Fruit fly (Drosophila melanogaster) whole organism, embryonic: ENCODE measurements around the gene Mgat4a.
A peak's percentile ranks its signal among the peaks of the same experiment; 100 is the strongest.

Experiments
- Abd-B ChIP-seq: fragments of 200-800 bp; sonication (Bioruptor generic); optimal IDR thresholded peaks from 2 replicates; lab custom pipeline; 2018; ENCODE audit warnings: missing biosample characterization, mild to moderate bottlenecking, missing genetic modification characterization, moderate library complexity
- B-H1 ChIP-seq: fragments of 200-800 bp; sonication (Bioruptor generic); IDR thresholded peaks from 3 replicates; pipeline ENCODE4 v1.3.6; 2022; ENCODE audit warnings: missing biosample characterization, missing genetic modification characterization
- BtbVII ChIP-seq: fragments of 200-800 bp; sonication (Bioruptor generic); optimal IDR thresholded peaks from 3 replicates; lab custom pipeline; 2017; ENCODE audit warnings: missing biosample characterization, mild to moderate bottlenecking, missing genetic modification characterization
- CG10543 ChIP-seq: fragments of 200-800 bp; sonication (Bioruptor generic); optimal IDR thresholded peaks from 3 replicates; lab custom pipeline; 2017; ENCODE audit warnings: missing biosample characterization, mild to moderate bottlenecking, missing genetic modification characterization, moderate library complexity
- CG10565 ChIP-seq: fragments of 200-800 bp; sonication (Bioruptor generic); optimal IDR thresholded peaks from 3 replicates; lab custom pipeline; 2016; ENCODE audit warnings: missing biosample characterization, mild to moderate bottlenecking, missing genetic modification characterization
- CG10654 ChIP-seq: fragments of 200-800 bp; sonication (Bioruptor generic); optimal IDR thresholded peaks from 2 replicates; lab custom pipeline; 2016; ENCODE audit warnings: missing biosample characterization, missing genetic modification characterization
- CG11247 ChIP-seq: fragments of 200-800 bp; sonication (Bioruptor generic); IDR thresholded peaks from 2 replicates; pipeline ENCODE4 v1.3.6; 2022; ENCODE audit warnings: missing biosample characterization, missing genetic modification characterization
- CG12104 ChIP-seq: fragments of 200-800 bp; sonication (Bioruptor generic); optimal IDR thresholded peaks from 3 replicates; lab custom pipeline; 2016; ENCODE audit warnings: missing biosample characterization, missing genetic modification characterization
- CG12299 ChIP-seq: fragments of 200-800 bp; sonication (Bioruptor generic); optimal IDR thresholded peaks from 2 replicates; lab custom pipeline; 2018; ENCODE audit warnings: missing biosample characterization, mild to moderate bottlenecking, missing genetic modification characterization
- CG13287 ChIP-seq: fragments of 200-800 bp; sonication (Bioruptor generic); IDR thresholded peaks from 2 replicates; pipeline ENCODE4 v1.3.6; 2022; ENCODE audit warnings: missing biosample characterization, missing genetic modification characterization; ENCODE audit not compliant: partially characterized antibody
- CG14014 ChIP-seq: fragments of 200-800 bp; sonication (Bioruptor generic); IDR thresholded peaks from 2 replicates; pipeline ENCODE4 v1.3.6; 2022; ENCODE audit warnings: missing biosample characterization, missing genetic modification characterization
- CG18262 ChIP-seq: fragments of 200-800 bp; optimal IDR thresholded peaks from 3 replicates; lab custom pipeline; 2019; ENCODE audit warnings: missing biosample characterization, mild to moderate bottlenecking, missing genetic modification characterization, moderate library complexity
- CG1832 ChIP-seq: fragments of 200-800 bp; sonication (Bioruptor generic); optimal IDR thresholded peaks from 2 replicates; lab custom pipeline; 2017; ENCODE audit warnings: missing biosample characterization, mild to moderate bottlenecking, missing genetic modification characterization, inconsistent platforms
- CG18599 ChIP-seq: fragments of 200-800 bp; sonication (Bioruptor generic); optimal IDR thresholded peaks from 3 replicates; lab custom pipeline; 2017; ENCODE audit warnings: missing biosample characterization, missing genetic modification characterization, mild to moderate bottlenecking, moderate library complexity, missing genetic modification reagents
- CG2129 ChIP-seq: fragments of 200-800 bp; sonication (Bioruptor generic); IDR thresholded peaks from 2 replicates; pipeline ENCODE4 v1.3.6; 2022; ENCODE audit warnings: missing biosample characterization, missing genetic modification characterization; ENCODE audit not compliant: partially characterized antibody
- CG2199 ChIP-seq: fragments of 200-800 bp; sonication (Bioruptor generic); IDR thresholded peaks from 3 replicates; pipeline ENCODE4 v1.3.6; 2022; ENCODE audit warnings: missing biosample characterization, missing genetic modification characterization
- CG2889 ChIP-seq: fragments of 200-800 bp; sonication (Bioruptor generic); IDR thresholded peaks from 3 replicates; pipeline ENCODE4 v1.3.6; 2022; ENCODE audit warnings: missing biosample characterization, missing genetic modification characterization
- CG31388 ChIP-seq: fragments of 200-800 bp; sonication (Bioruptor generic); optimal IDR thresholded peaks from 2 replicates; lab custom pipeline; 2016; ENCODE audit warnings: missing biosample characterization, missing genetic modification characterization
- CG3838 ChIP-seq: fragments of 200-800 bp; sonication (Bioruptor generic); optimal IDR thresholded peaks from 3 replicates; lab custom pipeline; 2016; ENCODE audit warnings: missing biosample characterization, missing genetic modification characterization
- CG3995 ChIP-seq: fragments of 200-800 bp; sonication (Bioruptor generic); optimal IDR thresholded peaks from 3 replicates; lab custom pipeline; 2016; ENCODE audit warnings: missing biosample characterization, missing genetic modification characterization
- CG4328 ChIP-seq: fragments of 200-800 bp; sonication (Bioruptor generic); optimal IDR thresholded peaks from 3 replicates; lab custom pipeline; 2017; ENCODE audit warnings: missing biosample characterization, missing genetic modification reagents, missing genetic modification characterization
- CG7357 ChIP-seq: fragments of 200-800 bp; sonication (Bioruptor generic); IDR thresholded peaks from 3 replicates; pipeline ENCODE4 v1.3.6; 2022; ENCODE audit warnings: missing biosample characterization, missing genetic modification characterization
- CG8089 ChIP-seq: fragments of 200-800 bp; sonication (Bioruptor generic); optimal IDR thresholded peaks from 3 replicates; lab custom pipeline; 2016; ENCODE audit warnings: missing biosample characterization, missing genetic modification characterization
- CG9932 ChIP-seq: fragments of 200-800 bp; sonication (Bioruptor generic); IDR thresholded peaks from 2 replicates; pipeline ENCODE4 v1.3.6; 2022; ENCODE audit warnings: missing biosample characterization, missing genetic modification characterization
- Dip3 ChIP-seq: fragments of 200-800 bp; sonication (Bioruptor generic); optimal IDR thresholded peaks from 3 replicates; lab custom pipeline; 2016; ENCODE audit warnings: missing biosample characterization, missing genetic modification characterization
- Doc3 ChIP-seq: fragments of 200-800 bp; sonication (Bioruptor generic); IDR thresholded peaks from 3 replicates; pipeline ENCODE4 v1.3.6; 2022; ENCODE audit warnings: missing biosample characterization, missing genetic modification characterization; ENCODE audit not compliant: partially characterized antibody
- E2f1 ChIP-seq: fragments of 200-800 bp; sonication (Bioruptor generic); IDR thresholded peaks from 2 replicates; pipeline ENCODE4 v1.3.6; 2022; ENCODE audit warnings: missing biosample characterization, missing genetic modification characterization
- HLH3B ChIP-seq: fragments of 200-800 bp; sonication (Bioruptor generic); IDR thresholded peaks from 2 replicates; pipeline ENCODE4 v1.3.6; 2022; ENCODE audit warnings: missing biosample characterization, missing genetic modification characterization
- HLH4C ChIP-seq: fragments of 200-800 bp; sonication (Bioruptor generic); IDR thresholded peaks from 3 replicates; pipeline ENCODE4 v1.3.6; 2022; ENCODE audit warnings: missing biosample characterization, missing genetic modification characterization; ENCODE audit not compliant: partially characterized antibody
- HLHmδ ChIP-seq: fragments of 200-800 bp; sonication (Bioruptor generic); optimal IDR thresholded peaks from 2 replicates; lab custom pipeline; 2018; ENCODE audit warnings: missing biosample characterization, mild to moderate bottlenecking, missing genetic modification characterization, moderate library complexity
- Myb ChIP-seq: fragments of 200-800 bp; sonication (Bioruptor generic); optimal IDR thresholded peaks from 2 replicates; lab custom pipeline; 2016; ENCODE audit warnings: missing biosample characterization, missing genetic modification characterization
- Sox102F ChIP-seq: fragments of 200-800 bp; sonication (Bioruptor generic); optimal IDR thresholded peaks from 2 replicates; lab custom pipeline; 2018; ENCODE audit warnings: missing biosample characterization, mild to moderate bottlenecking, missing genetic modification characterization, moderate library complexity
- TFAM ChIP-seq: fragments of 200-800 bp; sonication (Bioruptor generic); optimal IDR thresholded peaks from 2 replicates; lab custom pipeline; 2017; ENCODE audit warnings: missing biosample characterization, missing genetic modification characterization, inconsistent platforms
- abd-A ChIP-seq: fragments of 200-800 bp; sonication (Bioruptor generic); optimal IDR thresholded peaks from 3 replicates; lab custom pipeline; 2019; ENCODE audit warnings: missing biosample characterization, mild to moderate bottlenecking, missing genetic modification characterization, moderate library complexity
- ato ChIP-seq: fragments of 200-800 bp; sonication (Bioruptor generic); IDR thresholded peaks from 2 replicates; pipeline ENCODE4 v1.3.6; 2022; ENCODE audit warnings: missing biosample characterization, missing genetic modification characterization; ENCODE audit not compliant: partially characterized antibody
- az2 ChIP-seq: fragments of 200-800 bp; sonication (Bioruptor generic); optimal IDR thresholded peaks from 3 replicates; lab custom pipeline; 2016; ENCODE audit warnings: missing biosample characterization, missing genetic modification characterization
- dmrt99B ChIP-seq: fragments of 200-800 bp; sonication (Bioruptor generic); optimal IDR thresholded peaks from 2 replicates; lab custom pipeline; 2018; ENCODE audit warnings: missing biosample characterization, mild to moderate bottlenecking, missing genetic modification characterization, moderate library complexity
- fd102C ChIP-seq: fragments of 200-800 bp; sonication (Bioruptor generic); optimal IDR thresholded peaks from 2 replicates; lab custom pipeline; 2018; ENCODE audit warnings: missing biosample characterization, mild to moderate bottlenecking, missing genetic modification characterization, moderate library complexity
- gro ChIP-seq: fragments of 200-800 bp; sonication (Bioruptor generic); optimal IDR thresholded peaks from 2 replicates; lab custom pipeline; 2016; ENCODE audit warnings: missing biosample characterization, missing genetic modification characterization
- hbn ChIP-seq: fragments of 200-800 bp; sonication (Bioruptor generic); IDR thresholded peaks from 2 replicates; pipeline ENCODE4 v1.3.6; 2022; ENCODE audit warnings: missing biosample characterization, missing genetic modification characterization; ENCODE audit not compliant: partially characterized antibody
- hth ChIP-seq: fragments of >200 bp; optimal IDR thresholded peaks from 2 replicates; lab custom pipeline; 2017; ENCODE audit warnings: inconsistent platforms
- klu ChIP-seq: fragments of 200-800 bp; sonication (Bioruptor generic); IDR thresholded peaks from 2 replicates; pipeline ENCODE4 v1.3.6; 2022; ENCODE audit warnings: missing biosample characterization, missing genetic modification characterization
- pan ChIP-seq, 4 experiments: fragments of >200 bp in 3 of 4; fragments of 200-800 bp in 1 of 4; sonication (Bioruptor generic) in 1 of 4; optimal IDR thresholded peaks in 3 of 4; IDR thresholded peaks in 1 of 4; 2 replicates each; pipeline versions ENCODE4 v1.3.6 to Lab custom; 2017 to 2022; ENCODE audit warnings: missing biosample characterization in 2 of 4, missing genetic modification characterization in 2 of 4, mixed read lengths in 1 of 4
- peb ChIP-seq: fragments of 200-800 bp; sonication (Bioruptor generic); IDR thresholded peaks from 2 replicates; pipeline ENCODE4 v1.3.6; 2022; ENCODE audit warnings: missing biosample characterization, missing genetic modification characterization
- shn ChIP-seq: fragments of 200-800 bp; sonication (Bioruptor generic); optimal IDR thresholded peaks from 3 replicates; lab custom pipeline; 2016; ENCODE audit warnings: missing biosample characterization, missing genetic modification characterization
- slbo ChIP-seq: fragments of 200-800 bp; sonication (Bioruptor generic); IDR thresholded peaks from 2 replicates; pipeline ENCODE4 v1.3.6; 2022; ENCODE audit warnings: missing biosample characterization, missing genetic modification characterization
- sna ChIP-seq: fragments of 200-800 bp; sonication (Bioruptor generic); IDR thresholded peaks from 2 replicates; pipeline ENCODE4 v1.3.6; 2022; ENCODE audit warnings: missing biosample characterization, missing genetic modification characterization; ENCODE audit not compliant: partially characterized antibody
- stc ChIP-seq: fragments of 200-800 bp; sonication (Bioruptor generic); IDR thresholded peaks from 2 replicates; pipeline ENCODE4 v1.3.6; 2022; ENCODE audit warnings: missing biosample characterization, missing genetic modification characterization
- vnd ChIP-seq: fragments of 200-800 bp; sonication (Bioruptor generic); IDR thresholded peaks from 3 replicates; pipeline ENCODE4 v1.3.6; 2022; ENCODE audit warnings: missing biosample characterization, missing genetic modification characterization; ENCODE audit not compliant: partially characterized antibody
- wdn ChIP-seq: fragments of 200-800 bp; sonication (Bioruptor generic); IDR thresholded peaks from 2 replicates; pipeline ENCODE4 v1.3.6; 2022; ENCODE audit warnings: missing biosample characterization, missing genetic modification characterization

The Mgat4a gene

DNA sequence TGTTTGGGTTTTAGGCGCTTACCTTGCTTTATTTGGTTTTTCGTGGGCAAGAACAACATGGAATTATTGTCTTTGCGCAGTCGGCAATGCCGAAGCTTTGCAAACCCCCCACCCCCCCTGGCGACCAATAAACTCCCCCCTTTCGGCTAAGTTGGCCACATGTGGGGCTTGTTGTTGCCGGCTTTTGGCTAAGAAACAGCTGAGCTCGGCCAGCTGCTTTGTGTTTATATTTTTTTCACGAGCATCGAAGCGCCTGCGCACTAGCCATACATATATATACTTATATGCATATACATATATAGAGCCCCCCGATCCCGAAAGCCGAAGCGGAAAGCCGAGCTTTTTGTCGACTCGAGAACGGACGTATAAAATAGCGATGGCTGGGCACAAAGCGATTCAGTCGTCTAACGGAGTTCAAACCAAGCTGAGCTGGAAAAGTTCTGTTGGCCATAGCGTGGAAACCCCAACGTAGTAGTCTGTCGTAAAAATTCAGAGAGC lies 42.9 kb downstream of the Mgat4a start, which contains the start of gene CG17839 (continued):
- TF ChIP-seq CG10654 (GFP tag; lab: Kevin White, UChicago) = no peak
- TF ChIP-seq CG12299 (tag; lab: Kevin White, UChicago) = no peak
- TF ChIP-seq abd-A (tag; lab: Kevin White, UChicago) = peak; percentile 60
- TF ChIP-seq CG11247 (GFP tag; lab: Robert Waterston, UW) = no peak
- TF ChIP-seq shn (GFP tag; lab: Kevin White, UChicago) = no peak
- no peak for TF ChIP-seq CG18262 (tag; lab: Kevin White, UChicago)
- no peak for TF ChIP-seq peb (GFP tag; lab: Robert Waterston, UW)
- TF ChIP-seq hbn (GFP tag; lab: Robert Waterston, UW) = no peak
- no peak for TF ChIP-seq CG1832 (GFP tag; lab: Kevin White, UChicago)
- TF ChIP-seq fd102C = no peak
- no peak for TF ChIP-seq Abd-B
- no peak for TF ChIP-seq CG14014 (GFP tag; lab: Robert Waterston, UW)
- TF ChIP-seq ato (GFP tag; lab: Robert Waterston, UW) = no peak
- no peak for TF ChIP-seq CG2199
- TF ChIP-seq CG3838 (GFP tag; lab: Kevin White, UChicago) = no peak
- TF ChIP-seq CG9932 (GFP tag; lab: Robert Waterston, UW) = peak; percentile 29; the same call in 1 of the 2 replicates
- TF ChIP-seq HLH4C (GFP tag; lab: Robert Waterston, UW) = peak; percentile 40; the same call in 1 of the 3 replicates
- TF ChIP-seq vnd (GFP tag; lab: Robert Waterston, UW) = no peak
- no peak for TF ChIP-seq HLHmδ (GFP tag; lab: Kevin White, UChicago)
- no peak for TF ChIP-seq CG3995 (GFP tag; lab: Kevin White, UChicago)
- TF ChIP-seq wdn (GFP tag; lab: Robert Waterston, UW) = no peak
- TF ChIP-seq Doc3 (GFP tag; lab: Robert Waterston, UW) = no peak
- no peak for TF ChIP-seq CG12104 (GFP tag; lab: Kevin White, UChicago)
- TF ChIP-seq hth (lab: Kevin White, UChicago) = no peak
- no peak for TF ChIP-seq CG10565 (GFP tag; lab: Kevin White, UChicago)
- TF ChIP-seq Myb = no peak
- TF ChIP-seq CG2129 (GFP tag; lab: Robert Waterston, UW) = no peak
- no peak for TF ChIP-seq sna (GFP tag; lab: Robert Waterston, UW)
- peak; percentile 21 for TF ChIP-seq BtbVII (GFP tag; lab: Kevin White, UChicago)
- TF ChIP-seq klu (GFP tag; lab: Robert Waterston, UW) = no peak
- no peak for TF ChIP-seq az2 (GFP tag; lab: Kevin White, UChicago)
- no peak for TF ChIP-seq Dip3 (GFP tag; lab: Kevin White, UChicago)
- no peak for TF ChIP-seq CG8089 (GFP tag; lab: Kevin White, UChicago)
- TF ChIP-seq slbo = no peak
- TF ChIP-seq HLH3B (GFP tag; lab: Robert Waterston, UW) = no peak; the same call in 1 of the 2 replicates
- TF ChIP-seq dmrt99B = no peak
- no peak for TF ChIP-seq CG2889 (GFP tag; lab: Robert Waterston, UW)
- peak; percentile 61 for TF ChIP-seq CG13287 (GFP tag; lab: Robert Waterston, UW)
- no peak; the same call in 2 of the 3 replicates for TF ChIP-seq B-H1
- no peak for TF ChIP-seq CG31388 (GFP tag; lab: Kevin White, UChicago)
- TF ChIP-seq gro (GFP tag; lab: Kevin White, UChicago) = no peak
- TF ChIP-seq TFAM (GFP tag; lab: Kevin White, UChicago) = no peak
- TF ChIP-seq pan (optimal IDR thresholded peaks at IDR 0.05; lab: Kevin White, UChicago) = no peak
- TF ChIP-seq pan (GFP tag; optimal IDR thresholded peaks at IDR 0.05 in 1 of 2, IDR thresholded peaks at IDR 0.05 in 1 of 2) = no peak
- 0 out of 2 replicates have a peak, but pooled peaks have one; percentile 8 for TF ChIP-seq E2f1 (GFP tag; lab: Robert Waterston, UW)
- no peak for TF ChIP-seq stc (GFP tag; lab: Robert Waterston, UW)
- no peak for TF ChIP-seq Sox102F
- TF ChIP-seq CG18599 (GFP tag; lab: Kevin White, UChicago) = peak; percentile 26
- peak; percentile 83 for TF ChIP-seq CG10543 (GFP tag; lab: Kevin White, UChicago)
- no peak for TF ChIP-seq CG7357 (GFP tag; lab: Robert Waterston, UW)
- TF ChIP-seq CG4328 (GFP tag; lab: Kevin White, UChicago) = no peak
